Fruit fly (Drosophila melanogaster): ENCODE data around the gene SmydA-2.

The SmydA-2 gene

dm6 chr3L:19011174-19011573 lies 8.1 kb upstream of the SmydA-2 start (continued):
- peak; percentile 10 for TF ChIP-seq cyc (GFP tag; optimal IDR thresholded peaks at IDR 0.05)
- no peak for TF ChIP-seq fkh (GFP tag; optimal IDR thresholded peaks at IDR 0.05)
- TF ChIP-seq Gug (GFP tag; IDR thresholded peaks at IDR 0.05) = 0 out of 2 replicates have a peak, but pooled peaks have one; percentile 25
- TF ChIP-seq CG8632 (GFP tag; optimal IDR thresholded peaks at IDR 0.05) = peak; percentile 30
- TF ChIP-seq CG11294 (GFP tag; IDR thresholded peaks at IDR 0.05) = 0 out of 2 replicates have a peak, but pooled peaks have one; percentile 11
- no peak for TF ChIP-seq CG1621 (tag; optimal IDR thresholded peaks at IDR 0.05)
- peak; percentile 78 for TF ChIP-seq CG32006 (GFP tag; optimal IDR thresholded peaks at IDR 0.05)
- peak in 1 of 2 experiments; percentile 44 for TF ChIP-seq salr (GFP tag; optimal IDR thresholded peaks at IDR 0.05)
- TF ChIP-seq CG16779 (tag; optimal IDR thresholded peaks at IDR 0.05) = no peak
- no peak for TF ChIP-seq CG6792 (GFP tag; optimal IDR thresholded peaks at IDR 0.05)
- TF ChIP-seq Blimp-1 (GFP tag; optimal IDR thresholded peaks at IDR 0.05) = no peak
- peak; percentile 48 for TF ChIP-seq CG6276 (GFP tag; optimal IDR thresholded peaks at IDR 0.05)
- no peak for TF ChIP-seq CG6808 (GFP tag; optimal IDR thresholded peaks at IDR 0.05)
- TF ChIP-seq Eip75B (GFP tag; optimal IDR thresholded peaks at IDR 0.05) = no peak
- TF ChIP-seq vri (GFP tag; optimal IDR thresholded peaks at IDR 0.05) = no peak
- TF ChIP-seq dsx (GFP tag; optimal IDR thresholded peaks at IDR 0.05; ENCODE audit: poor library complexity, severe bottlenecking) = no peak
- no peak for TF ChIP-seq CG6854 (GFP tag; optimal IDR thresholded peaks at IDR 0.05)
- TF ChIP-seq CG4318 (GFP tag; optimal IDR thresholded peaks at IDR 0.05) = peak; percentile 45
- peak; percentile 82 for TF ChIP-seq Eip78C (GFP tag)
- no peak for TF ChIP-seq Sox15 (GFP tag; optimal IDR thresholded peaks at IDR 0.05)
- TF ChIP-seq Eip93F (GFP tag; optimal IDR thresholded peaks at IDR 0.05) = no peak
- TF ChIP-seq Hr4 (GFP tag; optimal IDR thresholded peaks at IDR 0.05) = peak; percentile 83
- no peak for TF ChIP-seq Hr39 (GFP tag; optimal IDR thresholded peaks at IDR 0.05)
- TF ChIP-seq Smox (GFP tag; optimal IDR thresholded peaks at IDR 0.05) = no peak

- TF ChIP-seq dsx (GFP tag; optimal IDR thresholded peaks at IDR 0.05; ENCODE audit: poor library complexity, severe bottlenecking) = peak; percentile 32
Measured at dm6 chr3L:19008855-19009254, 5.8 kb upstream of the SmydA-2 start.

DNA sequence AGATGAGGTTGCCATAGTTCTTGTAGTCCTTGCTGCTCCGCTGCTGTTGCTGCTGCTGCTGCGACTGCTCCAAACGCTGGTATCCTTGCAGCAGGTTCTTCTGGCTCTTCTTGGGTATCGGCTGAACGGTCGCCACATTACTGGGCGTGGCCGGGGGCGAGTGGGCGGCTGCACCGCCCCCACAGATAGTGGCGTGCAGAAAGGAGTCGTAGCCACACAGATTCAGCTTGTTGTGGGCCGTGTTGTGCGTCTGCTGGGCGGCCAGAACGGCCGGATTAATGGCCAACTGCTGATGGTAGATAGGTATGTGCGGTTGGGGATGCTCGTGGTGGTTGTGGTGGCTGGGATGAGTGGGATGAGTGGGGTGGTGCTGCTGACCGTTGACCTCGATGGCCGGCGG lies 2.3 kb upstream of the SmydA-2 start:
- TF ChIP-seq Hr38 (GFP tag; optimal IDR thresholded peaks at IDR 0.05) (no peak), Lpt (GFP tag; optimal IDR thresholded peaks at IDR 0.05) (no peak), Sox14 (GFP tag; optimal IDR thresholded peaks at IDR 0.05) (no peak), dsx (GFP tag; optimal IDR thresholded peaks at IDR 0.05; ENCODE audit: poor library complexity, severe bottlenecking) (no peak), Ets96B (tag; optimal IDR thresholded peaks at IDR 0.05) (no peak), eg (GFP tag; IDR thresholded peaks at IDR 0.05) (no peak), Smox (GFP tag; optimal IDR thresholded peaks at IDR 0.05) (no peak), CG3919 (GFP tag; optimal IDR thresholded peaks at IDR 0.05) (no peak), vri (GFP tag; optimal IDR thresholded peaks at IDR 0.05) (no peak), Eip93F (GFP tag; optimal IDR thresholded peaks at IDR 0.05) (no peak), CG8319 (GFP tag; optimal IDR thresholded peaks at IDR 0.05) (no peak), CG6163 (GFP tag; IDR thresholded peaks at IDR 0.05) (no peak), CG34406 (GFP tag; optimal IDR thresholded peaks at IDR 0.05) (no peak), CG31627 (GFP tag; optimal IDR thresholded peaks at IDR 0.05) (no peak), CG3032 (tag; optimal IDR thresholded peaks at IDR 0.05) (no peak)

- TF ChIP-seq CG11294 (GFP tag; IDR thresholded peaks at IDR 0.05) (no peak), Eip75B (GFP tag; optimal IDR thresholded peaks at IDR 0.05) (no peak), CG3919 (GFP tag; optimal IDR thresholded peaks at IDR 0.05) (no peak), OdsH (GFP tag; optimal IDR thresholded peaks at IDR 0.05) (no peak), Lpt (GFP tag; optimal IDR thresholded peaks at IDR 0.05) (no peak), salr (GFP tag; optimal IDR thresholded peaks at IDR 0.05) (no peak)
Measured at dm6 chr3L:19004120-19004519, 1.1 kb upstream of the SmydA-2 start.
